Worm (Caenorhabditis elegans): ENCODE results near the gene C08H9.16.
A peak's percentile ranks its signal among the peaks of the same experiment; 100 is the strongest.

The C08H9.16 gene

ce11 chrII:9888549-9888948 is 4.0 kb upstream of the C08H9.16 start:
- TF ChIP-seq sdc-2 (tag; optimal IDR thresholded peaks at IDR 0.05) (no peak), F13H6.1 (tag; optimal IDR thresholded peaks at IDR 0.05) (no peak), tbx-7 (tag; optimal IDR thresholded peaks at IDR 0.05) (no peak), ztf-16 (tag; optimal IDR thresholded peaks at IDR 0.05) (no peak), ahr-1 (tag; optimal IDR thresholded peaks at IDR 0.05) (no peak)

- no peak for TF ChIP-seq K09A11.1 (tag; optimal IDR thresholded peaks at IDR 0.05; ENCODE audit: insufficient read depth)
- no peak for TF ChIP-seq lim-6 (tag; optimal IDR thresholded peaks at IDR 0.05)
- TF ChIP-seq K02D7.2 (tag; optimal IDR thresholded peaks at IDR 0.05), result no peak
- no peak for TF ChIP-seq nhr-11 (tag; optimal IDR thresholded peaks at IDR 0.05)
- TF ChIP-seq ceh-34 (tag; optimal IDR thresholded peaks at IDR 0.05), result no peak
- no peak for TF ChIP-seq tbx-7 (tag; optimal IDR thresholded peaks at IDR 0.05)
- no peak for TF ChIP-seq gmeb-2 (tag; optimal IDR thresholded peaks at IDR 0.05)
- no peak for TF ChIP-seq ttx-3 (tag; optimal IDR thresholded peaks at IDR 0.05)
- no peak for TF ChIP-seq C08G9.2 (tag; optimal IDR thresholded peaks at IDR 0.05)
- no peak for TF ChIP-seq pha-2 (tag; optimal IDR thresholded peaks at IDR 0.05)
- TF ChIP-seq dmd-4 (tag; optimal IDR thresholded peaks at IDR 0.05; ENCODE audit: borderline replicate concordance), result no peak
- TF ChIP-seq pax-1 (tag; optimal IDR thresholded peaks at IDR 0.05), result no peak
- TF ChIP-seq pqm-1 (tag; optimal IDR thresholded peaks at IDR 0.05), result no peak
- no peak for TF ChIP-seq unc-3 (GFP tag; conservative IDR thresholded peaks at IDR 0.05)
- no peak for TF ChIP-seq unc-3 (tag; optimal IDR thresholded peaks at IDR 0.05)
- no peak for TF ChIP-seq ets-4 (tag; optimal IDR thresholded peaks at IDR 0.05)
- TF ChIP-seq fkh-10 (GFP tag; optimal IDR thresholded peaks at IDR 0.05), result no peak
- no peak for TF ChIP-seq ama-1 (optimal IDR thresholded peaks at IDR 0.05)
- no peak for TF ChIP-seq Y22D7AL.16 (tag; optimal IDR thresholded peaks at IDR 0.05)
- TF ChIP-seq ceh-22 (tag; optimal IDR thresholded peaks at IDR 0.05), result no peak
- no peak for TF ChIP-seq madf-2 (tag; optimal IDR thresholded peaks at IDR 0.05)
Measured at ce11 chrII:9891031-9891689, 1.4 kb upstream of the C08H9.16 start, which contains the start of gene vgln-1. Gene vgln-1, minus strand, starts transcription at chrII:9891081.

- TF ChIP-seq elt-2 (tag; optimal IDR thresholded peaks at IDR 0.05), result peak; percentile 81
- TF ChIP-seq hlh-30 (tag; optimal IDR thresholded peaks at IDR 0.05; ENCODE audit: insufficient read depth), result no peak
Measured at ce11 chrII:9891823-9892222, 755 bp upstream of the C08H9.16 start.

ce11 chrII:9894435-9894834 is 1.9 kb downstream of the C08H9.16 start, which contains the start of gene F26C11.1:
Gene F26C11.1, plus strand, starts transcription at chrII:9894735.
- TF ChIP-seq hlh-6 (tag; optimal IDR thresholded peaks at IDR 0.05) (no peak), ztf-16 (tag; optimal IDR thresholded peaks at IDR 0.05) (no peak), pax-1 (tag; optimal IDR thresholded peaks at IDR 0.05) (no peak), C08G9.2 (tag; optimal IDR thresholded peaks at IDR 0.05) (no peak), hlh-30 (tag; optimal IDR thresholded peaks at IDR 0.05; ENCODE audit: insufficient read depth) (no peak), elt-2 (tag; optimal IDR thresholded peaks at IDR 0.05) (no peak), ama-1 (optimal IDR thresholded peaks at IDR 0.05) (no peak), pha-2 (tag; optimal IDR thresholded peaks at IDR 0.05) (no peak), unc-3 (GFP tag; conservative IDR thresholded peaks at IDR 0.05) (no peak), unc-3 (tag; optimal IDR thresholded peaks at IDR 0.05) (no peak), sox-4 (tag; optimal IDR thresholded peaks at IDR 0.05) (no peak), nhr-11 (tag; optimal IDR thresholded peaks at IDR 0.05) (no peak), ceh-2 (tag; optimal IDR thresholded peaks at IDR 0.05) (no peak)

DNA sequence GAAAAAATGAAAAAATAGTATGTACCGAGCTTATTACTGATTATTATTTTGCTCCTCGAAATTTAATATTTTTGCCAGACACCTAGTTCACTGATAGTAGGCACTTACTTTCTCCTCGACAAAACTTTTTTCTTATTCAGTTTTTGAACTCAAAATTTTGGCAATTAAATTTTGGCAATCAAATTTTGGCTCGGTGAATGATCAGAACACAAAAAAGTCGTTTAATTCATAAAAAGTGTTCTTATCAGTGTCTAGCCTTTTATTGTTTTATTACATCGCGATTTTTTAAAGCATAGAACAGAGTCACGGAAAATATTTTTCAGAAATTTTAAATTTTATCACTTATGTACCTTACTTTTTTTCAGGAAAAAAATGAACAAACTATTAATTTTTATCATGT is 2.6 kb downstream of the C08H9.16 start:
- no peak for TF ChIP-seq hlh-8 (tag; optimal IDR thresholded peaks at IDR 0.05)
- TF ChIP-seq sdc-2 (tag; optimal IDR thresholded peaks at IDR 0.05), result no peak
- TF ChIP-seq unc-3 (GFP tag; conservative IDR thresholded peaks at IDR 0.05), result no peak
- TF ChIP-seq unc-3 (tag; optimal IDR thresholded peaks at IDR 0.05), result no peak
- no peak for TF ChIP-seq pag-3 (tag; optimal IDR thresholded peaks at IDR 0.05; ENCODE audit: borderline replicate concordance)
- no peak for TF ChIP-seq pqm-1 (tag; optimal IDR thresholded peaks at IDR 0.05)
- TF ChIP-seq C38D4.7 (GFP tag; optimal IDR thresholded peaks at IDR 0.05), result no peak
- TF ChIP-seq ceh-18 (tag; optimal IDR thresholded peaks at IDR 0.05), result no peak

Data from whole organism, late embryonic.